Worm (Caenorhabditis elegans) whole organism, L4 larva: ENCODE data around the gene C27D9.2.

Experiments used
- D1046.2 ChIP-seq: fragments of 200-800 bp; sonication (Bioruptor generic); IDR thresholded peaks from 2 replicates; pipeline ENCODE4 v1.3.6; 2022; ENCODE audit warnings: missing genetic modification characterization, missing compliant biosample characterization
- F10B5.3 ChIP-seq: sonication (generic microtip); optimal IDR thresholded peaks from 2 replicates; lab custom pipeline; 2016; ENCODE audit warnings: mild to moderate bottlenecking, missing genetic modification characterization, missing compliant biosample characterization
- F26F4.8 ChIP-seq: fragments of 200-800 bp; sonication (Bioruptor generic); conservative IDR thresholded peaks from 2 replicates; pipeline ENCODE4 v1.3.6; 2022; ENCODE audit warnings: missing genetic modification characterization, missing compliant biosample characterization
- F49E8.2 ChIP-seq: sonication (generic microtip); optimal IDR thresholded peaks from 2 replicates; lab custom pipeline; 2016; ENCODE audit warnings: missing compliant biosample characterization, mild to moderate bottlenecking, missing genetic modification characterization, borderline replicate concordance
- T26A8.4 ChIP-seq: fragments of 200-800 bp; sonication (Bioruptor generic); IDR thresholded peaks from 2 replicates; pipeline ENCODE4 v1.3.6; 2022; ENCODE audit warnings: missing genetic modification characterization, missing compliant biosample characterization
- Y105C5A.15 ChIP-seq: fragments of 200-800 bp; sonication (Bioruptor generic); IDR thresholded peaks from 2 replicates; pipeline ENCODE4 v1.3.6; 2022; ENCODE audit warnings: missing genetic modification characterization, missing compliant biosample characterization
- Y48G9A.11 ChIP-seq: fragments of 200-800 bp; sonication (Bioruptor generic); IDR thresholded peaks from 2 replicates; pipeline ENCODE4 v1.3.6; 2022; ENCODE audit warnings: missing genetic modification reagents, missing genetic modification characterization, missing compliant biosample characterization
- Y75B8A.6 ChIP-seq: fragments of 200-800 bp; sonication (Bioruptor generic); IDR thresholded peaks from 2 replicates; pipeline ENCODE4 v1.3.6; 2022; ENCODE audit warnings: missing genetic modification reagents, missing genetic modification characterization, missing compliant biosample characterization
- ZK337.2 ChIP-seq: fragments of 200-800 bp; sonication (Bioruptor generic); IDR thresholded peaks from 2 replicates; pipeline ENCODE4 v1.3.6; 2022; ENCODE audit warnings: missing genetic modification reagents, missing genetic modification characterization, missing compliant biosample characterization
- ZK546.5 ChIP-seq, 2 experiments: sonication (generic microtip); optimal IDR thresholded peaks; 2 replicates each; lab custom pipeline; 2017; ENCODE audit warnings: missing biosample characterization in 2 of 2, missing genetic modification characterization in 2 of 2
- arid-1 ChIP-seq: fragments of 200-800 bp; sonication (Bioruptor generic); conservative IDR thresholded peaks from 2 replicates; pipeline ENCODE4 v1.3.6; 2022; ENCODE audit warnings: missing genetic modification reagents, missing genetic modification characterization, missing compliant biosample characterization
- ceh-28 ChIP-seq: fragments of 150-350 bp; optimal IDR thresholded peaks from 2 replicates; lab custom pipeline; 2014; ENCODE audit warnings: missing biosample characterization, missing genetic modification reagents, missing genetic modification characterization
- ceh-32 ChIP-seq: sonication (generic microtip); optimal IDR thresholded peaks from 2 replicates; lab custom pipeline; 2016; ENCODE audit warnings: mild to moderate bottlenecking, missing genetic modification characterization, missing compliant biosample characterization; ENCODE audit not compliant: poor library complexity
- ceh-44 ChIP-seq: fragments of 200-800 bp; sonication (Bioruptor generic); IDR thresholded peaks from 2 replicates; pipeline ENCODE4 v1.3.6; 2022; ENCODE audit warnings: missing genetic modification reagents, missing genetic modification characterization, missing compliant biosample characterization
- ceh-82 ChIP-seq: sonication (generic microtip); optimal IDR thresholded peaks from 2 replicates; lab custom pipeline; 2017; ENCODE audit warnings: missing biosample characterization, missing genetic modification characterization
- ces-1 ChIP-seq: fragments of 150-350 bp; sonication (generic microtip); optimal IDR thresholded peaks from 4 replicates; lab custom pipeline; 2014; ENCODE audit warnings: missing biosample characterization, missing genetic modification reagents, missing genetic modification characterization
- cey-2 ChIP-seq: sonication (generic microtip); optimal IDR thresholded peaks from 3 replicates; lab custom pipeline; 2017; ENCODE audit warnings: missing genetic modification characterization, mild to moderate bottlenecking, missing compliant biosample characterization, antibody characterized with exemption, borderline replicate concordance; ENCODE audit not compliant: insufficient read depth
- ctbp-1 ChIP-seq: fragments of 200-800 bp; sonication (Bioruptor generic); IDR thresholded peaks from 2 replicates; pipeline ENCODE4 v1.3.6; 2022; ENCODE audit warnings: missing genetic modification reagents, missing genetic modification characterization, missing compliant biosample characterization
- daf-16 ChIP-seq, 3 experiments: sonication (generic microtip); optimal IDR thresholded peaks; 2 replicates each; lab custom pipeline; 2016 to 2017; ENCODE audit warnings: missing genetic modification characterization in 3 of 3, missing genetic modification reagents in 3 of 3, mild to moderate bottlenecking in 2 of 3, missing compliant biosample characterization in 2 of 3, missing biosample characterization in 1 of 3, moderate library complexity in 1 of 3
- dmd-6 ChIP-seq: fragments of 200-800 bp; sonication (Bioruptor generic); IDR thresholded peaks from 2 replicates; pipeline ENCODE4 v1.3.6; 2022; ENCODE audit warnings: missing genetic modification reagents, missing genetic modification characterization, missing compliant biosample characterization
- dmd-9 ChIP-seq: fragments of 200-800 bp; sonication (Bioruptor generic); IDR thresholded peaks from 2 replicates; pipeline ENCODE4 v1.3.6; 2022; ENCODE audit warnings: missing genetic modification reagents, missing genetic modification characterization, missing compliant biosample characterization
- duxl-1 ChIP-seq: sonication (generic microtip); optimal IDR thresholded peaks from 2 replicates; lab custom pipeline; 2016; ENCODE audit warnings: mild to moderate bottlenecking, missing genetic modification characterization, moderate library complexity, missing compliant biosample characterization; ENCODE audit not compliant: poor library complexity
- egl-27 ChIP-seq: sonication (generic microtip); optimal IDR thresholded peaks from 3 replicates; lab custom pipeline; 2017; ENCODE audit warnings: missing biosample characterization, missing genetic modification reagents, missing genetic modification characterization
- egl-43 ChIP-seq: fragments of 200-800 bp; sonication (Bioruptor generic); IDR thresholded peaks from 2 replicates; pipeline ENCODE4 v1.3.6; 2022; ENCODE audit warnings: missing genetic modification reagents, missing genetic modification characterization, missing compliant biosample characterization
- hlh-30 ChIP-seq: sonication (generic microtip); optimal IDR thresholded peaks from 2 replicates; lab custom pipeline; 2017; ENCODE audit warnings: antibody characterized with exemption, mild to moderate bottlenecking, missing genetic modification characterization, missing compliant biosample characterization; ENCODE audit not compliant: insufficient read depth
- lim-7 ChIP-seq: fragments of 200-800 bp; sonication (Bioruptor generic); IDR thresholded peaks from 2 replicates; pipeline ENCODE4 v1.3.6; 2022; ENCODE audit warnings: missing genetic modification characterization, missing compliant biosample characterization
- lin-13 ChIP-seq: fragments of 150-350 bp; optimal IDR thresholded peaks from 2 replicates; lab custom pipeline; 2014; ENCODE audit warnings: missing biosample characterization, missing genetic modification reagents, missing genetic modification characterization
- lin-15B ChIP-seq: fragments of 150-350 bp; sonication (generic microtip); optimal IDR thresholded peaks from 3 replicates; lab custom pipeline; 2014; ENCODE audit warnings: missing biosample characterization, missing genetic modification characterization
- lin-38 ChIP-seq: fragments of 200-800 bp; sonication (Bioruptor generic); IDR thresholded peaks from 2 replicates; pipeline ENCODE4 v1.3.6; 2022; ENCODE audit warnings: missing genetic modification reagents, missing genetic modification characterization, missing compliant biosample characterization
- lir-3 ChIP-seq: sonication (generic microtip); optimal IDR thresholded peaks from 2 replicates; lab custom pipeline; 2016; ENCODE audit warnings: mild to moderate bottlenecking, missing genetic modification characterization, missing compliant biosample characterization
- madf-5 ChIP-seq, 2 experiments: fragments of 200-800 bp; sonication (Bioruptor generic); IDR thresholded peaks; 2 replicates each; pipeline ENCODE4 v1.3.6; 2022; ENCODE audit warnings: missing compliant biosample characterization in 2 of 2, missing genetic modification characterization in 2 of 2
- mes-2 ChIP-seq: sonication (generic microtip); optimal IDR thresholded peaks from 2 replicates; lab custom pipeline; 2016; ENCODE audit warnings: missing genotype, mild to moderate bottlenecking, missing genetic modification characterization, missing compliant biosample characterization; ENCODE audit not compliant: poor library complexity, severe bottlenecking
- nhr-10 ChIP-seq: fragments of 150-350 bp; optimal IDR thresholded peaks from 2 replicates; lab custom pipeline; 2014; ENCODE audit warnings: missing biosample characterization, missing genetic modification characterization
- nhr-102 ChIP-seq: sonication (generic microtip); optimal IDR thresholded peaks from 2 replicates; lab custom pipeline; 2016; ENCODE audit warnings: mild to moderate bottlenecking, missing genetic modification characterization, moderate library complexity, missing compliant biosample characterization
- nhr-11 ChIP-seq: fragments of 150-350 bp; optimal IDR thresholded peaks from 2 replicates; lab custom pipeline; 2014; ENCODE audit warnings: missing biosample characterization, missing genetic modification characterization
- nhr-237 ChIP-seq: sonication (generic microtip); optimal IDR thresholded peaks from 2 replicates; lab custom pipeline; 2017; ENCODE audit warnings: missing biosample characterization, missing genetic modification characterization
- nhr-28 ChIP-seq: fragments of 150-350 bp; optimal IDR thresholded peaks from 2 replicates; lab custom pipeline; 2014; ENCODE audit warnings: missing biosample characterization, missing genetic modification characterization
- nhr-6 ChIP-seq: fragments of 150-350 bp; optimal IDR thresholded peaks from 2 replicates; lab custom pipeline; 2014; ENCODE audit warnings: missing biosample characterization, missing genetic modification characterization
- pha-4 ChIP-seq, 2 experiments: fragments of 150-350 bp in 1 of 2; fragments of 200-800 bp in 1 of 2; sonication (Bioruptor generic) in 1 of 2; IDR thresholded peaks in 1 of 2; optimal IDR thresholded peaks in 1 of 2; 2 replicates each; pipeline versions ENCODE4 v1.3.6 to Lab custom; 2014 to 2022; ENCODE audit warnings: missing genetic modification characterization in 2 of 2, missing genetic modification reagents in 2 of 2, missing biosample characterization in 1 of 2, missing compliant biosample characterization in 1 of 2
- php-3 ChIP-seq: fragments of 200-800 bp; sonication (Bioruptor generic); IDR thresholded peaks from 2 replicates; pipeline ENCODE4 v1.3.6; 2022; ENCODE audit warnings: missing genetic modification reagents, missing genetic modification characterization, missing compliant biosample characterization
- spr-1 ChIP-seq: sonication (generic microtip); optimal IDR thresholded peaks from 2 replicates; lab custom pipeline; 2016; ENCODE audit warnings: mild to moderate bottlenecking, missing genetic modification characterization, missing compliant biosample characterization
- tra-1 ChIP-seq: fragments of 200-800 bp; sonication (Bioruptor generic); IDR thresholded peaks from 2 replicates; pipeline ENCODE4 v1.3.6; 2022; ENCODE audit warnings: missing genetic modification reagents, missing genetic modification characterization, missing compliant biosample characterization
- unc-130 ChIP-seq: sonication (generic microtip); optimal IDR thresholded peaks from 2 replicates; lab custom pipeline; 2016; ENCODE audit warnings: missing genetic modification reagents, missing genetic modification characterization, missing compliant biosample characterization
- unc-39 ChIP-seq: sonication (generic microtip); optimal IDR thresholded peaks from 2 replicates; lab custom pipeline; 2017; ENCODE audit warnings: missing biosample characterization, missing genetic modification characterization
- unc-62 ChIP-seq, 3 experiments: fragments of 150-350 bp in 1 of 3; sonication (generic microtip); optimal IDR thresholded peaks in 2 of 3; peaks in 1 of 3; 1 replicate in 1 of 3; 2 replicates in 2 of 3; lab custom pipeline; 2014 to 2017; ENCODE audit warnings: missing biosample characterization in 3 of 3, missing genetic modification characterization in 3 of 3, missing genetic modification reagents in 3 of 3, missing genotype in 1 of 3
- vab-7 ChIP-seq: fragments of 200-800 bp; sonication (Bioruptor generic); IDR thresholded peaks from 2 replicates; pipeline ENCODE4 v1.3.6; 2022; ENCODE audit warnings: missing genetic modification reagents, missing genetic modification characterization, missing compliant biosample characterization
- zag-1 ChIP-seq: fragments of 150-350 bp; optimal IDR thresholded peaks from 2 replicates; lab custom pipeline; 2014; ENCODE audit warnings: missing biosample characterization, missing genetic modification characterization
- zfp-2 ChIP-seq: sonication (generic microtip); optimal IDR thresholded peaks from 2 replicates; lab custom pipeline; 2016; ENCODE audit warnings: mild to moderate bottlenecking, missing genetic modification characterization, missing compliant biosample characterization
- zip-11 ChIP-seq: fragments of 200-800 bp; sonication (Bioruptor generic); IDR thresholded peaks from 2 replicates; pipeline ENCODE4 v1.3.6; 2022; ENCODE audit warnings: missing genetic modification characterization, missing compliant biosample characterization
- ztf-11 ChIP-seq: fragments of 150-350 bp; optimal IDR thresholded peaks from 2 replicates; lab custom pipeline; 2014; ENCODE audit warnings: missing biosample characterization, missing genetic modification characterization

Gene C27D9.2

ce11 chrII:4791272-4791671 lies 34.6 kb upstream of the C27D9.2 start, which contains the start of gene F26G1.1 (continued):
- peak; percentile 63 for TF ChIP-seq spr-1 (tag; lab: Kevin White, UChicago)
- no peak for TF ChIP-seq ctbp-1 (GFP tag; lab: Robert Waterston, UW)
- TF ChIP-seq D1046.2: no peak
- no peak for TF ChIP-seq madf-5 (GFP tag; IDR thresholded peaks at IDR 0.05; lab: Robert Waterston, UW)
- TF ChIP-seq F10B5.3: no peak
- no peak for TF ChIP-seq ces-1
- no peak for TF ChIP-seq arid-1 (GFP tag; lab: Robert Waterston, UW)
- TF ChIP-seq lim-7 (GFP tag; lab: Robert Waterston, UW): no peak
- TF ChIP-seq cey-2 (tag; lab: Kevin White, UChicago): no peak
- TF ChIP-seq ceh-82 (tag; lab: Kevin White, UChicago): no peak
- no peak for TF ChIP-seq lin-13
- no peak for TF ChIP-seq ceh-28 (tag; lab: Kevin White, UChicago)
- peak; percentile 98 for TF ChIP-seq mes-2 (tag; lab: Kevin White, UChicago)
- no peak for TF ChIP-seq hlh-30 (tag; lab: Kevin White, UChicago)
- TF ChIP-seq zfp-2 (tag; lab: Kevin White, UChicago): no peak
- peak; percentile 42 for TF ChIP-seq duxl-1 (tag; lab: Kevin White, UChicago)
- TF ChIP-seq egl-43: no peak
- no peak for TF ChIP-seq Y75B8A.6 (GFP tag; lab: Robert Waterston, UW)
- TF ChIP-seq zip-11 (GFP tag; lab: Robert Waterston, UW): no peak
- no peak for TF ChIP-seq T26A8.4 (GFP tag; lab: Robert Waterston, UW)
- TF ChIP-seq ztf-11 (tag; lab: Kevin White, UChicago): no peak
- TF ChIP-seq ZK337.2 (GFP tag; lab: Robert Waterston, UW): peak; percentile 91
- TF ChIP-seq ZK546.5 (tag; optimal IDR thresholded peaks at IDR 0.05; lab: Kevin White, UChicago): no peak
- TF ChIP-seq daf-16 (GFP tag; optimal IDR thresholded peaks at IDR 0.05; lab: Kevin White, UChicago): no peak
- no peak for TF ChIP-seq daf-16 (tag; optimal IDR thresholded peaks at IDR 0.05; lab: Kevin White, UChicago)
- TF ChIP-seq zag-1 (tag; lab: Kevin White, UChicago): no peak
- no peak for TF ChIP-seq pha-4 (GFP tag; IDR thresholded peaks at IDR 0.05; lab: Robert Waterston, UW)
- no peak for TF ChIP-seq pha-4 (tag; optimal IDR thresholded peaks at IDR 0.05; lab: Kevin White, UChicago)
- no peak for TF ChIP-seq nhr-237
- peak; percentile 36 for TF ChIP-seq nhr-102
- no peak for TF ChIP-seq unc-62 (GFP tag; optimal IDR thresholded peaks at IDR 0.05 in 1 of 2; lab: Kevin White, UChicago)
- TF ChIP-seq unc-62 (tag; optimal IDR thresholded peaks at IDR 0.05; lab: Kevin White, UChicago): no peak
- TF ChIP-seq lin-15B (tag; lab: Kevin White, UChicago): no peak
- no peak for TF ChIP-seq unc-39 (tag; lab: Kevin White, UChicago)
- TF ChIP-seq F49E8.2: peak; percentile 33
- no peak for TF ChIP-seq nhr-28 (tag; lab: Kevin White, UChicago)
- no peak for TF ChIP-seq egl-27
- TF ChIP-seq ceh-44: peak; percentile 48; the same call in 1 of the 2 replicates
- TF ChIP-seq nhr-10 (tag; lab: Kevin White, UChicago): no peak
- 0 out of 2 replicates have a peak, but pooled peaks have one; percentile 9 for TF ChIP-seq vab-7 (GFP tag; lab: Robert Waterston, UW)
- peak; percentile 90 for TF ChIP-seq dmd-9 (GFP tag; lab: Robert Waterston, UW)
- TF ChIP-seq Y48G9A.11 (GFP tag; lab: Robert Waterston, UW): peak; percentile 91
- no peak for TF ChIP-seq nhr-11 (tag; lab: Kevin White, UChicago)
- no peak for TF ChIP-seq Y105C5A.15 (GFP tag; lab: Robert Waterston, UW)
- TF ChIP-seq F26F4.8 (GFP tag; lab: Robert Waterston, UW): no peak
- no peak for TF ChIP-seq lir-3 (tag; lab: Kevin White, UChicago)
- peak; percentile 30 for TF ChIP-seq nhr-6 (tag; lab: Kevin White, UChicago)
- TF ChIP-seq lin-38 (GFP tag; lab: Robert Waterston, UW): peak; percentile 68
- TF ChIP-seq ceh-32 (tag; lab: Kevin White, UChicago): no peak
- TF ChIP-seq dmd-6 (GFP tag; lab: Robert Waterston, UW): peak; percentile 59
- TF ChIP-seq php-3 (GFP tag; lab: Robert Waterston, UW): no peak
- TF ChIP-seq unc-130 (GFP tag; lab: Kevin White, UChicago): peak; percentile 90
- no peak for TF ChIP-seq tra-1
